Fruit fly (Drosophila melanogaster) S2 (cell line): ENCODE data around the gene CG31820.

ENCODE experiments used
- CG8478 ChIP-seq: fragments of >200 bp; optimal IDR thresholded peaks from 2 replicates; lab custom pipeline; 2018
- CTCF ChIP-seq, 2 experiments: fragments of >200 bp; optimal IDR thresholded peaks; 2 replicates each; lab custom pipeline; 2018

- TF ChIP-seq CG8478 (lab: Kevin White, UChicago), result no peak
- no peak for TF ChIP-seq CTCF (optimal IDR thresholded peaks at IDR 0.05; lab: Kevin White, UChicago)
Observed at dm6 chr2L:15957558-15957957, 48.5 kb downstream of the CG31820 start, which contains the start of gene CG18063.
